Fruit fly (Drosophila melanogaster): ENCODE data around the gene mRpS34.

Gene mRpS34

DNA sequence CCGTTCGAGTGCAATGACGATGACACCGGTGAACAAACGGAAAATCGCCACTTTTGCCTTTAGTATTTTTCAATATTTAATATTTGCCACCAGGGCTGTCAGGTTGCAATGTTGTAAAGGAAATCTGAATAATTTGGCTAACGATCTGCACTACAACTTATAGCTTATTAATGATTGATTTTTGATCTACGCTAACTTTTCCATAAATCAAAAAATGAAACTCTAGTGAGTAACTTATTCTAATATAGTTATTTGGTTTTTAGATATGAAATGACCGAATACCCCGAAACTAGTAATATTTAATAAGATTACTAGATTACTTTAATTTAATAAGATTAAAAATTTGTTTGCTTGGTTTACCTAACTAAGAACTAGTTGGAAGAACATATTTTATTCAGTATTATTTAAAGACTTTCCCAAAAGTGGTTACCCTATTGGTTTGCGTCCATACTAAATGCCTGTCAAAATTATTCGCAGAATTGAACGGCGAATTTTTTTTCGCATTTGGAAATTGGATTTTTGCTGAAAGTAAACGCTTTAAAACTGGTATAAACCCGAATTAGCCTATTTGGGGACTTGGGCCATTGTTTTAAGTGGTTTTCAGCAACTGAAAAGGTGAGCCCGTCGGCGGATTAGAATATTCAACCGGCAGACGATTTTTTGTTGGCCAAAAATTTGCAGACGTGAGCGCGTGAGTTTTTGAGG lies 38.2 kb downstream of the mRpS34 start, which contains the start of the genes Agpat3 and RAF2 (continued):
- TF ChIP-seq slbo (GFP tag; IDR thresholded peaks at IDR 0.05) (peak; percentile 77), CG12219 (GFP tag; optimal IDR thresholded peaks at IDR 0.05) (no peak), tap (tag; optimal IDR thresholded peaks at IDR 0.05) (peak; percentile 22), lola (GFP tag; optimal IDR thresholded peaks at IDR 0.05) (peak in 2 of 3 experiments; percentile 36 to 59), Ets65A (GFP tag) (peak; percentile 85), pho (GFP tag; optimal IDR thresholded peaks at IDR 0.05) (no peak), pb (GFP tag; optimal IDR thresholded peaks at IDR 0.05) (no peak), chm (GFP tag; IDR thresholded peaks at IDR 0.05) (no peak), Gsc (GFP tag; IDR thresholded peaks at IDR 0.05) (no peak), inv (GFP tag; IDR thresholded peaks at IDR 0.05; ENCODE audit: partially characterized antibody) (no peak), chinmo (GFP tag; IDR thresholded peaks at IDR 0.05; ENCODE audit: partially characterized antibody) (no peak), az2 (GFP tag; optimal IDR thresholded peaks at IDR 0.05) (peak; percentile 47)

DNA sequence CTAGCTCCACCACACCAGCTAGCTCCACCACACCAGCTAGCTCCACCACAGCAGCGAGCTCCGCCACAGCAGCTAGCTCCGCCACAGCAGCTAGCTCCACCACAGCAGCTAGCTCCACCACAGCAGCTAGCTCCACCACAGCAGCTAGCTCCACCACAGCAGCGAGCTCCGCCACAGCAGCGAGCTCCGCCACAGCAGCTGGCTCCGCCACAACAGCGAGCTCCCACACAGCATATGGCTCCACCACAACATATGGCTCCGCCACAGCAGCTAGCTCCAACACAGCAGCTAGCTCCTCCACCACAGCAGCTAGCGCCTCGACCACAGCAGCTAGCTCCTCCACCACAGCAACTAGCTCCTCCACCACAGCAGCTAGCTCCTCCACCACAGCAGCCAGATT lies 40.4 kb downstream of the mRpS34 start:
- peak; percentile 74 for TF ChIP-seq Med (GFP tag)
- peak; percentile 92 for TF ChIP-seq CG18011 (GFP tag; optimal IDR thresholded peaks at IDR 0.05)
- TF ChIP-seq danr (GFP tag; IDR thresholded peaks at IDR 0.05) = peak; percentile 13; the same call in 1 of the 2 replicates

DNA sequence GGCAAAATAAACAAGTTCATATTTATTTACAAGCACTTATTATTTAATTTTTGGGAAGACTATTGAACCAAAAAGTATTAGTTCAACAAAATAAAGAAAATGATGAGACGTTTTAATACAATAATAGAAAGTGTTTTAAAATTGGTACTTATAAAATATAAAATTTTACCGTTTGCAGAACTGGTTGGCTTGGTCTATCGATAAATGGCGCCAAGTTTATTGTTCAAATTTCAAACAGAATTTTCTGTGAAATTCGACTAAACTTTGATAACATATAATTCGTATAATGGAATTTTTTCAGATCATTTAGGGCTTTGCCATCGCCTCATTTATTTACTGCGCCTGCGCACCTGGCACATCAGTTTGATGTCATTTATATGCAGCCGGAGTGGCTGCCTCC lies 42.9 kb downstream of the mRpS34 start:
- TF ChIP-seq CG4360 (GFP tag; IDR thresholded peaks at IDR 0.05) (no peak), unc-4 (GFP tag; IDR thresholded peaks at IDR 0.05; ENCODE audit: partially characterized antibody) (no peak), Dip2 (GFP tag; IDR thresholded peaks at IDR 0.05) (no peak), CG1603 (tag; optimal IDR thresholded peaks at IDR 0.05) (no peak), grn (GFP tag; optimal IDR thresholded peaks at IDR 0.05) (no peak), Atf6 (GFP tag; IDR thresholded peaks at IDR 0.05) (no peak), yki (optimal IDR thresholded peaks at IDR 0.05) (no peak), CG8089 (GFP tag; optimal IDR thresholded peaks at IDR 0.05) (no peak), D19A (tag; optimal IDR thresholded peaks at IDR 0.05) (no peak), CG6175 (GFP tag; IDR thresholded peaks at IDR 0.05) (no peak), Gug (GFP tag; IDR thresholded peaks at IDR 0.05) (no peak), al (GFP tag; IDR thresholded peaks at IDR 0.05) (no peak), CG13296 (GFP tag; optimal IDR thresholded peaks at IDR 0.05) (no peak), bab2 (GFP tag; optimal IDR thresholded peaks at IDR 0.05) (no peak), CG3726 (GFP tag; IDR thresholded peaks at IDR 0.05) (no peak), CG13287 (GFP tag; IDR thresholded peaks at IDR 0.05; ENCODE audit: partially characterized antibody) (peak; percentile 67), Dll (GFP tag; IDR thresholded peaks at IDR 0.05; ENCODE audit: partially characterized antibody) (0 out of 4 replicates have a peak, but pooled peaks have one; percentile 35), HLH3B (GFP tag; IDR thresholded peaks at IDR 0.05) (no peak), CG2889 (GFP tag; IDR thresholded peaks at IDR 0.05) (no peak), CG15269 (tag; optimal IDR thresholded peaks at IDR 0.05) (no peak), Dfd (GFP tag; optimal IDR thresholded peaks at IDR 0.05) (no peak), sima (GFP tag; optimal IDR thresholded peaks at IDR 0.05) (no peak), crc (GFP tag; optimal IDR thresholded peaks at IDR 0.05) (no peak), bowl (GFP tag; IDR thresholded peaks at IDR 0.05) (no peak), gem (tag; optimal IDR thresholded peaks at IDR 0.05) (peak; percentile 4), CG14965 (GFP tag; optimal IDR thresholded peaks at IDR 0.05; ENCODE audit: borderline replicate concordance) (no peak), abd-A (tag; optimal IDR thresholded peaks at IDR 0.05) (no peak), zen2 (GFP tag; IDR thresholded peaks at IDR 0.05; ENCODE audit: partially characterized antibody) (peak; percentile 50), CG10267 (tag; optimal IDR thresholded peaks at IDR 0.05) (peak; percentile 86), GATAe (GFP tag; conservative IDR thresholded peaks at IDR 0.05) (no peak), CG12942 (GFP tag; optimal IDR thresholded peaks at IDR 0.05) (no peak), HmgD (GFP tag; optimal IDR thresholded peaks at IDR 0.05) (no peak), Blimp-1 (GFP tag; optimal IDR thresholded peaks at IDR 0.05) (peak; percentile 11)
